Fruit fly (Drosophila melanogaster): ENCODE data around the gene CG12147.

dm6 chr3R:5422123-5422522 lies 4.9 kb downstream of the CG12147 start:
- TF ChIP-seq Sox102F (GFP tag; optimal IDR thresholded peaks at IDR 0.05) (peak; percentile 20), Met (GFP tag; optimal IDR thresholded peaks at IDR 0.05) (peak; percentile 10), fd85E (GFP tag; optimal IDR thresholded peaks at IDR 0.05) (no peak), lz (GFP tag; optimal IDR thresholded peaks at IDR 0.05) (no peak), Hr39 (GFP tag; optimal IDR thresholded peaks at IDR 0.05) (no peak)

Measured in whole organism, prepupa.